Fruit fly (Drosophila melanogaster) whole organism, pupa: ENCODE measurements around the gene CG14395.

Experiments used
- CG10348 ChIP-seq: fragments of 200-800 bp; sonication (Bioruptor generic); IDR thresholded peaks from 2 replicates; pipeline ENCODE4 v1.3.6; 2022; ENCODE audit warnings: missing biosample characterization, missing genetic modification characterization
- CG12605 ChIP-seq: fragments of 200-800 bp; sonication (Bioruptor generic); IDR thresholded peaks from 2 replicates; pipeline ENCODE4 v1.3.6; 2022; ENCODE audit warnings: missing biosample characterization, missing genetic modification characterization
- CG13204 ChIP-seq: fragments of 200-800 bp; sonication (Bioruptor generic); optimal IDR thresholded peaks from 2 replicates; lab custom pipeline; 2018; ENCODE audit warnings: missing biosample characterization, mild to moderate bottlenecking, missing genetic modification characterization, moderate library complexity
- CG14655 ChIP-seq: fragments of 200-800 bp; sonication (Bioruptor generic); optimal IDR thresholded peaks from 3 replicates; lab custom pipeline; 2017; ENCODE audit warnings: mild to moderate bottlenecking, missing biosample characterization, missing genetic modification reagents, missing genetic modification characterization
- CG15710 ChIP-seq: fragments of 200-800 bp; sonication (Bioruptor generic); optimal IDR thresholded peaks from 2 replicates; lab custom pipeline; 2018; ENCODE audit warnings: missing biosample characterization, mild to moderate bottlenecking, missing genetic modification characterization, moderate library complexity
- CG17806 ChIP-seq: fragments of 200-800 bp; sonication (Bioruptor generic); optimal IDR thresholded peaks from 2 replicates; lab custom pipeline; 2018; ENCODE audit warnings: missing biosample characterization, mild to moderate bottlenecking, missing genetic modification characterization, moderate library complexity
- CG32121 ChIP-seq: fragments of 200-800 bp; sonication (Bioruptor generic); IDR thresholded peaks from 2 replicates; pipeline ENCODE4 v1.3.6; 2022; ENCODE audit warnings: missing biosample characterization, missing genetic modification characterization
- CG34367 ChIP-seq: fragments of 200-800 bp; sonication (Bioruptor generic); optimal IDR thresholded peaks from 2 replicates; lab custom pipeline; 2018; ENCODE audit warnings: missing biosample characterization, mild to moderate bottlenecking, missing genetic modification characterization
- CG4496 ChIP-seq: fragments of 200-800 bp; sonication (Bioruptor generic); IDR thresholded peaks from 3 replicates; pipeline ENCODE4 v1.3.6; 2022; ENCODE audit warnings: missing biosample characterization, missing genetic modification characterization
- CG8159 ChIP-seq: fragments of 200-800 bp; sonication (Bioruptor generic); optimal IDR thresholded peaks from 3 replicates; lab custom pipeline; 2018; ENCODE audit warnings: missing biosample characterization, mild to moderate bottlenecking, missing genetic modification characterization, moderate library complexity
- CG8301 ChIP-seq: fragments of 200-800 bp; sonication (Bioruptor generic); optimal IDR thresholded peaks from 2 replicates; lab custom pipeline; 2018; ENCODE audit warnings: missing biosample characterization, mild to moderate bottlenecking, missing genetic modification characterization
- CG9948 ChIP-seq: fragments of 200-800 bp; sonication (Bioruptor generic); optimal IDR thresholded peaks from 2 replicates; lab custom pipeline; 2018; ENCODE audit warnings: missing biosample characterization, mild to moderate bottlenecking, missing genetic modification characterization, moderate library complexity
- D1 ChIP-seq: fragments of 200-800 bp; sonication (Bioruptor generic); optimal IDR thresholded peaks from 2 replicates; lab custom pipeline; 2018; ENCODE audit warnings: missing biosample characterization, mild to moderate bottlenecking, missing genetic modification characterization, moderate library complexity
- EcR ChIP-seq: fragments of 200-800 bp; sonication (Bioruptor generic); optimal IDR thresholded peaks from 3 replicates; lab custom pipeline; 2019; ENCODE audit warnings: missing biosample characterization, missing genetic modification characterization, mild to moderate bottlenecking, moderate library complexity, missing genetic modification reagents
- Ets98B ChIP-seq: fragments of 200-800 bp; sonication (Bioruptor generic); IDR thresholded peaks from 2 replicates; pipeline ENCODE4 v1.3.6; 2022; ENCODE audit warnings: missing biosample characterization, missing genetic modification characterization
- Pif1A ChIP-seq: fragments of 200-800 bp; sonication (Bioruptor generic); optimal IDR thresholded peaks from 3 replicates; lab custom pipeline; 2016; ENCODE audit warnings: missing biosample characterization, missing genetic modification characterization
- Pif1B ChIP-seq: fragments of 200-800 bp; sonication (Bioruptor generic); optimal IDR thresholded peaks from 3 replicates; lab custom pipeline; 2016; ENCODE audit warnings: missing biosample characterization, missing genetic modification characterization
- Snoo ChIP-seq: fragments of 200-800 bp; sonication (Bioruptor generic); optimal IDR thresholded peaks from 3 replicates; lab custom pipeline; 2017; ENCODE audit warnings: missing biosample characterization, mild to moderate bottlenecking, missing genetic modification characterization, inconsistent platforms
- fd96Ca ChIP-seq: fragments of 200-800 bp; sonication (Bioruptor generic); IDR thresholded peaks from 3 replicates; pipeline ENCODE4 v1.3.6; 2022; ENCODE audit warnings: missing biosample characterization, missing genetic modification characterization
- gl ChIP-seq: fragments of 200-800 bp; sonication (Bioruptor generic); optimal IDR thresholded peaks from 2 replicates; lab custom pipeline; 2018; ENCODE audit warnings: missing biosample characterization, mild to moderate bottlenecking, missing genetic modification characterization
- rn ChIP-seq: fragments of 200-800 bp; sonication (Bioruptor generic); IDR thresholded peaks from 2 replicates; pipeline ENCODE4 v1.3.6; 2022; ENCODE audit warnings: missing biosample characterization, missing genetic modification characterization

The CG14395 gene

dm6 chr3R:12647954-12648353, 14.7 kb upstream of the CG14395 start, which contains the start of gene Dtg:
Dtg (plus strand) TSS chr3R:12648058.
- TF ChIP-seq CG8159 (tag; lab: Kevin White, UChicago) (no peak), CG10348 (no peak), Pif1A (GFP tag; lab: Kevin White, UChicago) (no peak), CG4496 (GFP tag; lab: Robert Waterston, UW) (peak; percentile 50; the same call in 1 of the 3 replicates), fd96Ca (GFP tag; lab: Robert Waterston, UW) (no peak), CG34367 (tag; lab: Kevin White, UChicago) (no peak), CG17806 (no peak), CG13204 (GFP tag; lab: Kevin White, UChicago) (no peak), Snoo (no peak), CG32121 (GFP tag; lab: Robert Waterston, UW) (no peak), CG12605 (GFP tag; lab: Robert Waterston, UW) (0 out of 2 replicates have a peak, but pooled peaks have one; percentile 24), CG9948 (tag; lab: Kevin White, UChicago) (no peak), Pif1B (GFP tag; lab: Kevin White, UChicago) (no peak), D1 (no peak), CG8301 (tag; lab: Kevin White, UChicago) (no peak), CG15710 (tag; lab: Kevin White, UChicago) (no peak), CG14655 (no peak), rn (no peak), gl (tag; lab: Kevin White, UChicago) (no peak), EcR (GFP tag; lab: Kevin White, UChicago) (peak; percentile 66), Ets98B (GFP tag; lab: Robert Waterston, UW) (0 out of 2 replicates have a peak, but pooled peaks have one; percentile 11)

dm6 chr3R:12649099-12650029, 13.3 kb upstream of the CG14395 start:
- TF ChIP-seq CG32121 (GFP tag; lab: Robert Waterston, UW) (no peak), CG17806 (no peak), rn (no peak), fd96Ca (GFP tag; lab: Robert Waterston, UW) (no peak), CG10348 (no peak), CG9948 (tag; lab: Kevin White, UChicago) (no peak), CG4496 (GFP tag; lab: Robert Waterston, UW) (no peak), gl (tag; lab: Kevin White, UChicago) (no peak), Snoo (no peak), Ets98B (GFP tag; lab: Robert Waterston, UW) (no peak), CG8301 (tag; lab: Kevin White, UChicago) (no peak), D1 (no peak), CG14655 (no peak), CG34367 (tag; lab: Kevin White, UChicago) (no peak), CG12605 (GFP tag; lab: Robert Waterston, UW) (no peak), CG13204 (GFP tag; lab: Kevin White, UChicago) (no peak), Pif1A (GFP tag; lab: Kevin White, UChicago) (no peak), Pif1B (GFP tag; lab: Kevin White, UChicago) (no peak), EcR (GFP tag; lab: Kevin White, UChicago) (no peak), CG8159 (tag; lab: Kevin White, UChicago) (no peak)

DNA sequence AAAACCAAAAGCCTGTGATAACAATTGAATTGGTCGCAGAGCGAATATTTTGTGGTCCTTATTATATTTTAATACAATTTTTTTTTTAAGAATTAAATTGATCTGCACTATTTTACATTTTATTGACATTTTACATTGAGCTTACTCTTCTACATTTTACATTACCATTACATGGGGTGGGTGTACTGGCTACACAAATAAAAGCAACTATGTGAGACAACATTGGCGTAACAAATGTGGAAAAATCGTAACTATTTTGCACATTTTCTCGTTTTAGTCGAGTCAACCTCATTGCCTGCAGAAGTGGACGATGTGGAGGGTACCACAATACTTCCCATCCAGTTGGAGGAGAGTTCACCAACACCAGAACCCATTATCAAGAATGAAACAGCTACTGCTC, 12.1 kb upstream of the CG14395 start:
- TF ChIP-seq Ets98B (GFP tag; lab: Robert Waterston, UW) (no peak), D1 (peak; percentile 29)

DNA sequence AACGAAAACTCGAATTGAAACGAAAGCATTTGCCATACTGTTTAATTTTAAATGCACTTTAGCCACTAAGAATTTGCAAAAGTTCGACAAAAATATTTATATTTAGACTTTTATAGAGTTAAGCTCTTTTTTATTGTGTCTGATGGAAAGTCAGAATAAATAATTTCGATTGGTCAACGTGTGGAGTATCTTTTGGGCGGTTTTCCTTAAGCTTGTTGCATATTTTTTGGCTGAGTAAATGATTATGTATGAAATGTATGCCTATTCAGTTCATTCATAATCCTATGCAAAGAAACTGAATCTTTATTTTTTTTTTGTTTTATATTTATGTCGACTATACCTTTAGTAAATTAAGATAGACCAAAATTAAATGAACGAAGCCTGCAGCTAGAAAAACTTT, 9.9 kb upstream of the CG14395 start:
- TF ChIP-seq Pif1B (GFP tag; lab: Kevin White, UChicago): no peak
- TF ChIP-seq Pif1A (GFP tag; lab: Kevin White, UChicago): no peak
- TF ChIP-seq CG15710 (tag; lab: Kevin White, UChicago): no peak
- no peak for TF ChIP-seq CG32121 (GFP tag; lab: Robert Waterston, UW)
- no peak for TF ChIP-seq CG8159 (tag; lab: Kevin White, UChicago)
- TF ChIP-seq gl (tag; lab: Kevin White, UChicago): no peak
- no peak for TF ChIP-seq CG4496 (GFP tag; lab: Robert Waterston, UW)
- TF ChIP-seq CG14655: no peak
- TF ChIP-seq CG8301 (tag; lab: Kevin White, UChicago): no peak
- TF ChIP-seq CG12605 (GFP tag; lab: Robert Waterston, UW): no peak
- no peak for TF ChIP-seq CG13204 (GFP tag; lab: Kevin White, UChicago)
- no peak for TF ChIP-seq Snoo
- no peak for TF ChIP-seq D1
- no peak for TF ChIP-seq Ets98B (GFP tag; lab: Robert Waterston, UW)

dm6 chr3R:12653511-12654252, 8.9 kb upstream of the CG14395 start:
- peak; percentile 55 for TF ChIP-seq CG14655
- peak; percentile 47 for TF ChIP-seq CG8301 (tag; lab: Kevin White, UChicago)
- TF ChIP-seq CG15710 (tag; lab: Kevin White, UChicago): no peak
- peak; percentile 80 for TF ChIP-seq fd96Ca (GFP tag; lab: Robert Waterston, UW)
- TF ChIP-seq CG32121 (GFP tag; lab: Robert Waterston, UW): peak; percentile 79
- TF ChIP-seq CG34367 (tag; lab: Kevin White, UChicago): no peak
- TF ChIP-seq CG9948 (tag; lab: Kevin White, UChicago): no peak
- TF ChIP-seq rn: peak; percentile 46
- TF ChIP-seq CG4496 (GFP tag; lab: Robert Waterston, UW): 0 out of 3 replicates have a peak, but pooled peaks have one; percentile 18
- no peak for TF ChIP-seq EcR (GFP tag; lab: Kevin White, UChicago)
- TF ChIP-seq Ets98B (GFP tag; lab: Robert Waterston, UW): peak; percentile 46
- peak; percentile 52; the same call in 1 of the 2 replicates for TF ChIP-seq CG10348
